Fruit fly (Drosophila melanogaster): ENCODE results near the gene CG42752.

dm6 chr2L:18787415-18787989, 47.6 kb upstream of the CG42752 start:
- no peak for TF ChIP-seq CG8478 (optimal IDR thresholded peaks at IDR 0.05)
- TF ChIP-seq CTCF (optimal IDR thresholded peaks at IDR 0.05), result no peak
